Fruit fly (Drosophila melanogaster): ENCODE results near the gene CG33160.

Gene CG33160

dm6 chr3L:3197464-3197863 lies 8.7 kb downstream of the CG33160 start, which contains the start of gene CG14966:
Gene CG14966, minus strand, starts transcription at chr3L:3197631.
- TF ChIP-seq CG12605 (GFP tag; IDR thresholded peaks at IDR 0.05): 0 out of 2 replicates have a peak, but pooled peaks have one; percentile 19
- no peak for TF ChIP-seq CG10348 (GFP tag; IDR thresholded peaks at IDR 0.05)
- TF ChIP-seq gl (tag; optimal IDR thresholded peaks at IDR 0.05): peak; percentile 6

- peak; percentile 98 for TF ChIP-seq Ets98B (GFP tag; IDR thresholded peaks at IDR 0.05)
- peak; percentile 95 for TF ChIP-seq fd96Ca (GFP tag; IDR thresholded peaks at IDR 0.05)
- peak; percentile 98 for TF ChIP-seq CG32121 (GFP tag; IDR thresholded peaks at IDR 0.05)
- TF ChIP-seq CG13204 (GFP tag; optimal IDR thresholded peaks at IDR 0.05): peak; percentile 55
- TF ChIP-seq CG34367 (tag; optimal IDR thresholded peaks at IDR 0.05): peak; percentile 96
- TF ChIP-seq CG17806 (tag; optimal IDR thresholded peaks at IDR 0.05): peak; percentile 96
- peak; percentile 96 for TF ChIP-seq CG14655 (GFP tag; optimal IDR thresholded peaks at IDR 0.05)
- TF ChIP-seq CG8301 (tag; optimal IDR thresholded peaks at IDR 0.05): peak; percentile 97
- peak; percentile 93 for TF ChIP-seq CG9948 (tag; optimal IDR thresholded peaks at IDR 0.05)
- TF ChIP-seq CG4496 (GFP tag; IDR thresholded peaks at IDR 0.05): peak; percentile 99
- peak; percentile 98 for TF ChIP-seq Pif1A (GFP tag; optimal IDR thresholded peaks at IDR 0.05)
- TF ChIP-seq gl (tag; optimal IDR thresholded peaks at IDR 0.05): peak; percentile 88
- TF ChIP-seq Pif1B (GFP tag; optimal IDR thresholded peaks at IDR 0.05): peak; percentile 98
- TF ChIP-seq CG12605 (GFP tag; IDR thresholded peaks at IDR 0.05): peak; percentile 99
- peak; percentile 96 for TF ChIP-seq rn (GFP tag; IDR thresholded peaks at IDR 0.05)
- no peak for TF ChIP-seq D1 (tag; optimal IDR thresholded peaks at IDR 0.05)
- peak; percentile 84 for TF ChIP-seq CG10348 (GFP tag; IDR thresholded peaks at IDR 0.05)
- TF ChIP-seq CG15710 (tag; optimal IDR thresholded peaks at IDR 0.05): peak; percentile 92
- peak; percentile 94 for TF ChIP-seq Snoo (tag; optimal IDR thresholded peaks at IDR 0.05)
- peak; percentile 94 for TF ChIP-seq CG8159 (tag; optimal IDR thresholded peaks at IDR 0.05)
- no peak for TF ChIP-seq EcR (GFP tag; optimal IDR thresholded peaks at IDR 0.05)
Observed at dm6 chr3L:3194059-3194458, 12.1 kb downstream of the CG33160 start.

- TF ChIP-seq fd96Ca (GFP tag; IDR thresholded peaks at IDR 0.05) (peak; percentile 72; the same call in 2 of the 3 replicates), Ets98B (GFP tag; IDR thresholded peaks at IDR 0.05) (peak; percentile 94), Snoo (tag; optimal IDR thresholded peaks at IDR 0.05) (peak; percentile 97), CG9948 (tag; optimal IDR thresholded peaks at IDR 0.05) (peak; percentile 58), EcR (GFP tag; optimal IDR thresholded peaks at IDR 0.05) (peak; percentile 22), CG15710 (tag; optimal IDR thresholded peaks at IDR 0.05) (peak; percentile 76), CG34367 (tag; optimal IDR thresholded peaks at IDR 0.05) (peak; percentile 89), Pif1B (GFP tag; optimal IDR thresholded peaks at IDR 0.05) (peak; percentile 92), rn (GFP tag; IDR thresholded peaks at IDR 0.05) (no peak), CG14655 (GFP tag; optimal IDR thresholded peaks at IDR 0.05) (no peak), CG8301 (tag; optimal IDR thresholded peaks at IDR 0.05) (no peak), D1 (tag; optimal IDR thresholded peaks at IDR 0.05) (no peak), CG12605 (GFP tag; IDR thresholded peaks at IDR 0.05) (peak; percentile 94), CG32121 (GFP tag; IDR thresholded peaks at IDR 0.05) (peak; percentile 87), gl (tag; optimal IDR thresholded peaks at IDR 0.05) (peak; percentile 95), Pif1A (GFP tag; optimal IDR thresholded peaks at IDR 0.05) (peak; percentile 96), CG13204 (GFP tag; optimal IDR thresholded peaks at IDR 0.05) (peak; percentile 95), CG4496 (GFP tag; IDR thresholded peaks at IDR 0.05) (peak; percentile 95), CG17806 (tag; optimal IDR thresholded peaks at IDR 0.05) (peak; percentile 65), CG8159 (tag; optimal IDR thresholded peaks at IDR 0.05) (peak; percentile 72)
Observed at dm6 chr3L:3192912-3193311, 13.3 kb downstream of the CG33160 start, which contains the start of gene Hsp83. Gene Hsp83, plus strand, starts transcription at chr3L:3192969.

- TF ChIP-seq CG15710 (tag; optimal IDR thresholded peaks at IDR 0.05) (no peak), CG8159 (tag; optimal IDR thresholded peaks at IDR 0.05) (no peak), CG4496 (GFP tag; IDR thresholded peaks at IDR 0.05) (no peak), CG13204 (GFP tag; optimal IDR thresholded peaks at IDR 0.05) (no peak)
Observed at dm6 chr3L:3192333-3192894, 13.7 kb downstream of the CG33160 start, which contains the start of gene CG14965. Gene CG14965, minus strand, starts transcription at chr3L:3192491.

- TF ChIP-seq CG32121 (GFP tag; IDR thresholded peaks at IDR 0.05) (no peak), CG14655 (GFP tag; optimal IDR thresholded peaks at IDR 0.05) (no peak), Pif1B (GFP tag; optimal IDR thresholded peaks at IDR 0.05) (no peak), CG9948 (tag; optimal IDR thresholded peaks at IDR 0.05) (no peak), CG8301 (tag; optimal IDR thresholded peaks at IDR 0.05) (no peak), fd96Ca (GFP tag; IDR thresholded peaks at IDR 0.05) (no peak), Ets98B (GFP tag; IDR thresholded peaks at IDR 0.05) (no peak), D1 (tag; optimal IDR thresholded peaks at IDR 0.05) (no peak), CG12605 (GFP tag; IDR thresholded peaks at IDR 0.05) (no peak), EcR (GFP tag; optimal IDR thresholded peaks at IDR 0.05) (no peak), gl (tag; optimal IDR thresholded peaks at IDR 0.05) (no peak)
Observed at dm6 chr3L:3189647-3190046, 16.5 kb downstream of the CG33160 start, which contains the start of the genes CG42525 and CG14958. Gene CG42525, minus strand, starts transcription at chr3L:3189747. Gene CG14958, plus strand, starts transcription at chr3L:3189978.

- no peak for TF ChIP-seq CG4496 (GFP tag; IDR thresholded peaks at IDR 0.05)
- no peak for TF ChIP-seq CG34367 (tag; optimal IDR thresholded peaks at IDR 0.05)
- TF ChIP-seq CG13204 (GFP tag; optimal IDR thresholded peaks at IDR 0.05): no peak
- TF ChIP-seq CG8301 (tag; optimal IDR thresholded peaks at IDR 0.05): no peak
- no peak for TF ChIP-seq Pif1A (GFP tag; optimal IDR thresholded peaks at IDR 0.05)
- TF ChIP-seq CG9948 (tag; optimal IDR thresholded peaks at IDR 0.05): no peak
- no peak for TF ChIP-seq CG32121 (GFP tag; IDR thresholded peaks at IDR 0.05)
- no peak for TF ChIP-seq CG17806 (tag; optimal IDR thresholded peaks at IDR 0.05)
- TF ChIP-seq CG8159 (tag; optimal IDR thresholded peaks at IDR 0.05): no peak
- no peak for TF ChIP-seq CG12605 (GFP tag; IDR thresholded peaks at IDR 0.05)
- TF ChIP-seq D1 (tag; optimal IDR thresholded peaks at IDR 0.05): no peak
- TF ChIP-seq EcR (GFP tag; optimal IDR thresholded peaks at IDR 0.05): no peak
- no peak for TF ChIP-seq Pif1B (GFP tag; optimal IDR thresholded peaks at IDR 0.05)
- TF ChIP-seq gl (tag; optimal IDR thresholded peaks at IDR 0.05): no peak
- TF ChIP-seq Snoo (tag; optimal IDR thresholded peaks at IDR 0.05): no peak
- no peak for TF ChIP-seq CG14655 (GFP tag; optimal IDR thresholded peaks at IDR 0.05)
Observed at dm6 chr3L:3187263-3187662, 18.9 kb downstream of the CG33160 start, which contains the start of gene CG14957. Gene CG14957, plus strand, starts transcription at chr3L:3187563.
